Fruit fly (Drosophila melanogaster): Measurements from ENCODE around the gene aralar1.
A peak's percentile ranks its signal among the peaks of the same experiment; 100 is the strongest.

The aralar1 gene

DNA sequence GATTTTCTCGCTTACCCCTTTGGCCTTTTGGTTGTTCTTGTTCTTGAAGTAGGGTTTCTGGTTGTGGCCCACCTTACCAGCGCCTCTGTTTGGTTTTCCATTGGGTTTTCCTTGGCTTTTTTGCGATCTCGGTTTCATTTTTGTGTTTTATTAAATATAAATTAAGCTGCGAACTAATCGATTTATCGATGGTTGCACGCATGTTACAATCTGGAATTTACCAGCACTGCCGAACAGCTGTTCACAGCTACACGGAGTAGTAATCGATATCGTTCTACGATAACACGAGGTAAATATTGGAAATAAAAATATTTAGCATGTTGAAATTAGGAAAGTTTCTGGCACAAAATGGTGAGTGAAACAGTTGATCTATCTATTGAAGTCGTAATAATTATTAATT, 32.0 kb downstream of the aralar1 start, which contains the start of the genes CG15535 and mRpS18C:
CG15535 (minus strand) TSS at position 235 of the 400 bp plus-strand sequence.
mRpS18C (plus strand) TSS at position 280 of the 400 bp plus-strand sequence.
- peak; percentile 60 for TF ChIP-seq Eip78C (GFP tag)
- TF ChIP-seq lz (GFP tag; optimal IDR thresholded peaks at IDR 0.05): peak; percentile 2
- TF ChIP-seq Hr39 (GFP tag; optimal IDR thresholded peaks at IDR 0.05): no peak
- no peak for TF ChIP-seq acj6 (GFP tag; optimal IDR thresholded peaks at IDR 0.05)
- TF ChIP-seq topi (GFP tag; optimal IDR thresholded peaks at IDR 0.05): peak; percentile 9
- no peak for TF ChIP-seq cyc (GFP tag; optimal IDR thresholded peaks at IDR 0.05)
- TF ChIP-seq esn (GFP tag; optimal IDR thresholded peaks at IDR 0.05): peak; percentile 7
- no peak for TF ChIP-seq CG11762 (GFP tag; optimal IDR thresholded peaks at IDR 0.05; ENCODE audit: insufficient read depth)
- TF ChIP-seq CG6163 (GFP tag; IDR thresholded peaks at IDR 0.05): 0 out of 3 replicates have a peak, but pooled peaks have one; percentile 17

DNA sequence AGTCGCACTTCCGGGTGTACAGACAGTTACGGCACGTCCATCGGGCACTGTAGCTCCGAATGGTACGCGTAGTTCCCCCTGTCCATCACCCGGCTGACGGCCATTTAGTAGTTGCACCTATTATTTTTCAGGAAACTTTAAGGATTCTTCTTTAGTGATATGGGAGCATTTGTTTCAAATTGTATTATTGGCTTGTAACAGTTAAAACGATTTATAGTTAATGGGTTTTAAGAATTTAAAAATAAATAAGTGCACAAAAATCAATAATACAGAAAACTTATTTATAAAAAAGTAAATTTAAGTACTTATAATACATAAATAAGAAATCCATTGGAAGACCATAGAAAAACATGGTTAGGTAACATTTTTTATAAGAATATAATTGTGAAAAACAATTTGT, 32.8 kb downstream of the aralar1 start, which contains the start of the genes CG2217 and CG42740:
CG2217 (minus strand) TSS at position 101 of the 400 bp plus-strand sequence.
CG42740 (minus strand) TSS at position 101 of the 400 bp plus-strand sequence.
- TF ChIP-seq CG11762 (GFP tag; optimal IDR thresholded peaks at IDR 0.05; ENCODE audit: insufficient read depth) (no peak), CG7368 (GFP tag; optimal IDR thresholded peaks at IDR 0.05) (no peak), Sox14 (GFP tag; optimal IDR thresholded peaks at IDR 0.05) (no peak), CG11902 (GFP tag; optimal IDR thresholded peaks at IDR 0.05) (no peak), lz (GFP tag; optimal IDR thresholded peaks at IDR 0.05) (no peak), Eip75B (GFP tag; optimal IDR thresholded peaks at IDR 0.05) (no peak), net (GFP tag; optimal IDR thresholded peaks at IDR 0.05) (no peak), CG6808 (GFP tag; optimal IDR thresholded peaks at IDR 0.05) (no peak), esn (GFP tag; optimal IDR thresholded peaks at IDR 0.05) (no peak), CG3919 (GFP tag; optimal IDR thresholded peaks at IDR 0.05) (no peak), CG4318 (GFP tag; optimal IDR thresholded peaks at IDR 0.05) (no peak), salr (GFP tag; optimal IDR thresholded peaks at IDR 0.05) (no peak), Hr39 (GFP tag; optimal IDR thresholded peaks at IDR 0.05) (no peak), Sox102F (GFP tag; optimal IDR thresholded peaks at IDR 0.05) (no peak), acj6 (GFP tag; optimal IDR thresholded peaks at IDR 0.05) (no peak), pdm3 (GFP tag; optimal IDR thresholded peaks at IDR 0.05) (no peak), dsx (GFP tag; optimal IDR thresholded peaks at IDR 0.05; ENCODE audit: poor library complexity, severe bottlenecking) (no peak)

DNA sequence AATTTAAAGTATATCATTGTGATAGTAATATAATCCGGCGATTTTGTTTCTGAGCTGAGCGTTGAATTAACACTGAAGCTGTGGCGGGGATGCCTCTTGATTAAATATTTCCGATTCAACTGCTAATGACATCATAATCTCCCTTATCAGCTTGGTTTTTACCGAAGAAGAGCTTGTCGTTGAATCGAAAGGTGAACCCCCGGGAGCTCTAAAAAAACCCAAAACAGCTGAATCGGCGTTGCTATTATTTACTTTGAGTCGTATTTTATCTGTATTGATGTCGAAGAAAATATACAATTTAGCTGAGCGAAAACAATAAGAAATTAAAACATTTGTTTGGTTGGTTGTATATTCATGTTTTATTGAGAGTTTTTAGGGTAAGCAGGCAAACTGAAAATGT, 36.5 kb downstream of the aralar1 start:
- TF ChIP-seq svp (GFP tag): peak; percentile 83
- no peak for TF ChIP-seq Lpt (GFP tag; optimal IDR thresholded peaks at IDR 0.05)

DNA sequence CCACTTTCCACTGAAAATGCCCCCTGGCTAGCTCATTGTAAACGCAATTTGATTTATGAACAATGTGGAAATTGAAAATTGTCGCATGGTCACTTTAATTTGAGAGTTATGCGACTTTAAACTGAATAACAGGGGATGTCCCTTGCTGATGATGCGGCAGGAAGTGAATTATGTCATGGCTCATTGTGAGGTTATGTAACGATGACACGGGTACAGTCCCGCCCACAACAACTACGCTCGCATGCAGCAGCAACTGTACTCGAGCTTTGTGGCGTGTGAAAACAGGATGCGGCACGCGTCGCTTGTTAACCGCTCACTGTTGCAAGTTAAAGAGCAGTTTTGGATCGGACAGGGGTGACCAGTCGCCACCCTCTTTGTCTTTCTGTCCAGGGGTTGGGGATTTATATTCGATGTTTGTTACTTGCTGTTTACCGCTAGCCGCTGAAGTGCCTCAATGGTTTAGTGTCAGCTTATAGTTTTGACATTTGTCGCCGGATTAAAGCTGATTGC, 38.8 kb downstream of the aralar1 start:
- TF ChIP-seq Sox15 (GFP tag; optimal IDR thresholded peaks at IDR 0.05): no peak
- no peak for TF ChIP-seq CG9139 (GFP tag; optimal IDR thresholded peaks at IDR 0.05)
- no peak for TF ChIP-seq CG1621 (tag; optimal IDR thresholded peaks at IDR 0.05)
- TF ChIP-seq Ets21C (GFP tag; optimal IDR thresholded peaks at IDR 0.05): no peak

DNA sequence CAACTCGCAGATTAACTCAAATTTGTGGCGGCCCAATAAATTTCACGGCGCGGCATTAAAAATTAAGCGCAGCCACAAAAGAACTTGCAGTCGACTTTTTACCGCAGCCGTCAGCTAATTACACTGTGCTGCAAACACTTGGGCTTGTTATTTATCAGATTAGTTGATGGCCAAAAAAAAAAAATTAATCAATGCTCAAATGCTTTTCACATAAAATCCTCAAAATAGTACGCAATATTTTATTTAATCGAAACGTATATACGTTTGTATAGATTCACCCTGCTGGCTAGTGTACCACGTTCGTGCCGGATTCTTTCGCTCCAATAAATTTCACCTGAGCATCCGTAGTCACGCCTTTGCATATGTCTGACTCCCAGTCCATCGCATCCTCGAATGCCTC, 41.9 kb downstream of the aralar1 start:
- TF ChIP-seq topi (GFP tag; optimal IDR thresholded peaks at IDR 0.05): peak; percentile 72
- TF ChIP-seq Sox15 (GFP tag; optimal IDR thresholded peaks at IDR 0.05): peak; percentile 43
- TF ChIP-seq Sox14 (GFP tag; optimal IDR thresholded peaks at IDR 0.05): peak; percentile 50
- TF ChIP-seq CG6792 (GFP tag; optimal IDR thresholded peaks at IDR 0.05): peak; percentile 66
- peak; percentile 70 for TF ChIP-seq esn (GFP tag; optimal IDR thresholded peaks at IDR 0.05)
- TF ChIP-seq CG3919 (GFP tag; optimal IDR thresholded peaks at IDR 0.05): peak; percentile 69
- peak; percentile 35 for TF ChIP-seq CG6808 (GFP tag; optimal IDR thresholded peaks at IDR 0.05)
- TF ChIP-seq CG8632 (GFP tag; optimal IDR thresholded peaks at IDR 0.05): peak; percentile 30
- peak; percentile 35 for TF ChIP-seq CG11902 (GFP tag; optimal IDR thresholded peaks at IDR 0.05)
- TF ChIP-seq OdsH (GFP tag; optimal IDR thresholded peaks at IDR 0.05): peak; percentile 52
- no peak for TF ChIP-seq CG9139 (GFP tag; optimal IDR thresholded peaks at IDR 0.05)
- peak; percentile 75 for TF ChIP-seq Hr39 (GFP tag; optimal IDR thresholded peaks at IDR 0.05)
- peak; percentile 18 for TF ChIP-seq spab (GFP tag; optimal IDR thresholded peaks at IDR 0.05)
- peak; percentile 22 for TF ChIP-seq CG10631 (GFP tag; optimal IDR thresholded peaks at IDR 0.05)
- peak; percentile 58 for TF ChIP-seq eg (GFP tag; IDR thresholded peaks at IDR 0.05)
- no peak for TF ChIP-seq fd59A (GFP tag; optimal IDR thresholded peaks at IDR 0.05)
- TF ChIP-seq svp (GFP tag): peak; percentile 80
- TF ChIP-seq CG7368 (GFP tag; optimal IDR thresholded peaks at IDR 0.05): peak; percentile 40
- TF ChIP-seq Eip75B (GFP tag; optimal IDR thresholded peaks at IDR 0.05): peak; percentile 49
- TF ChIP-seq achi (GFP tag; optimal IDR thresholded peaks at IDR 0.05): peak; percentile 49
- TF ChIP-seq CG10669 (GFP tag; optimal IDR thresholded peaks at IDR 0.05): peak; percentile 50
- TF ChIP-seq Smox (GFP tag; optimal IDR thresholded peaks at IDR 0.05): peak; percentile 49
- peak; percentile 78 for TF ChIP-seq Eip78C (GFP tag)
- peak; percentile 57 for TF ChIP-seq pdm3 (GFP tag; optimal IDR thresholded peaks at IDR 0.05)
- TF ChIP-seq CG15336 (GFP tag; IDR thresholded peaks at IDR 0.05): no peak
- peak; percentile 40 for TF ChIP-seq Ets96B (tag; optimal IDR thresholded peaks at IDR 0.05)
- TF ChIP-seq vri (GFP tag; optimal IDR thresholded peaks at IDR 0.05): peak; percentile 33
- peak; percentile 6 for TF ChIP-seq CG1621 (tag; optimal IDR thresholded peaks at IDR 0.05)
- TF ChIP-seq CG31627 (GFP tag; optimal IDR thresholded peaks at IDR 0.05): peak; percentile 71

Data from whole organism, prepupa.